Worm (Caenorhabditis elegans) whole organism, L4 larva: ENCODE data around the gene comt-2.
"Not testable (repeated sequence)": the region's sequence is repeated elsewhere in the genome, so short reads cannot be mapped to it uniquely, and the experiment has no call there.

Experiments
- D1046.2 ChIP-seq: fragments of 200-800 bp; sonication (Bioruptor generic); IDR thresholded peaks from 2 replicates; pipeline ENCODE4 v1.3.6; 2022; ENCODE audit warnings: missing genetic modification characterization, missing compliant biosample characterization
- F10B5.3 ChIP-seq: sonication (generic microtip); optimal IDR thresholded peaks from 2 replicates; lab custom pipeline; 2016; ENCODE audit warnings: mild to moderate bottlenecking, missing genetic modification characterization, missing compliant biosample characterization
- F37D6.2 ChIP-seq: sonication (generic microtip); optimal IDR thresholded peaks from 2 replicates; lab custom pipeline; 2016; ENCODE audit warnings: mild to moderate bottlenecking, missing genetic modification characterization, missing compliant biosample characterization
- R02D3.7 ChIP-seq: fragments of 150-350 bp; sonication (generic microtip); optimal IDR thresholded peaks from 3 replicates; lab custom pipeline; 2014; ENCODE audit warnings: missing biosample characterization, missing genetic modification characterization
- Y105C5A.15 ChIP-seq: fragments of 200-800 bp; sonication (Bioruptor generic); IDR thresholded peaks from 2 replicates; pipeline ENCODE4 v1.3.6; 2022; ENCODE audit warnings: missing genetic modification characterization, missing compliant biosample characterization
- Y75B8A.6 ChIP-seq: fragments of 200-800 bp; sonication (Bioruptor generic); IDR thresholded peaks from 2 replicates; pipeline ENCODE4 v1.3.6; 2022; ENCODE audit warnings: missing genetic modification reagents, missing genetic modification characterization, missing compliant biosample characterization
- ZK337.2 ChIP-seq: fragments of 200-800 bp; sonication (Bioruptor generic); IDR thresholded peaks from 2 replicates; pipeline ENCODE4 v1.3.6; 2022; ENCODE audit warnings: missing genetic modification reagents, missing genetic modification characterization, missing compliant biosample characterization
- aly-2 ChIP-seq: sonication (generic microtip); optimal IDR thresholded peaks from 2 replicates; lab custom pipeline; 2018; ENCODE audit warnings: missing biosample characterization, missing genetic modification characterization
- ceh-28 ChIP-seq: fragments of 150-350 bp; optimal IDR thresholded peaks from 2 replicates; lab custom pipeline; 2014; ENCODE audit warnings: missing biosample characterization, missing genetic modification reagents, missing genetic modification characterization
- ceh-44 ChIP-seq: fragments of 200-800 bp; sonication (Bioruptor generic); IDR thresholded peaks from 2 replicates; pipeline ENCODE4 v1.3.6; 2022; ENCODE audit warnings: missing genetic modification reagents, missing genetic modification characterization, missing compliant biosample characterization
- ceh-62 ChIP-seq: sonication (generic microtip); optimal IDR thresholded peaks from 2 replicates; lab custom pipeline; 2017; ENCODE audit warnings: missing biosample characterization, missing genetic modification characterization
- ces-1 ChIP-seq: fragments of 150-350 bp; sonication (generic microtip); optimal IDR thresholded peaks from 4 replicates; lab custom pipeline; 2014; ENCODE audit warnings: missing biosample characterization, missing genetic modification reagents, missing genetic modification characterization
- ctbp-1 ChIP-seq: fragments of 200-800 bp; sonication (Bioruptor generic); IDR thresholded peaks from 2 replicates; pipeline ENCODE4 v1.3.6; 2022; ENCODE audit warnings: missing genetic modification reagents, missing genetic modification characterization, missing compliant biosample characterization
- duxl-1 ChIP-seq: sonication (generic microtip); optimal IDR thresholded peaks from 2 replicates; lab custom pipeline; 2016; ENCODE audit warnings: mild to moderate bottlenecking, missing genetic modification characterization, moderate library complexity, missing compliant biosample characterization; ENCODE audit not compliant: poor library complexity
- dve-1 ChIP-seq: sonication (generic microtip); optimal IDR thresholded peaks from 2 replicates; lab custom pipeline; 2017; ENCODE audit warnings: antibody characterized with exemption, mild to moderate bottlenecking, missing genetic modification characterization, missing compliant biosample characterization; ENCODE audit not compliant: insufficient read depth
- egl-27 ChIP-seq: sonication (generic microtip); optimal IDR thresholded peaks from 3 replicates; lab custom pipeline; 2017; ENCODE audit warnings: missing biosample characterization, missing genetic modification reagents, missing genetic modification characterization
- gei-8 ChIP-seq: fragments of 200-800 bp; sonication (Bioruptor generic); optimal IDR thresholded peaks from 2 replicates; lab custom pipeline; 2018; ENCODE audit warnings: mild to moderate bottlenecking, missing genetic modification characterization, missing compliant biosample characterization
- hlh-11 ChIP-seq: fragments of 200-800 bp; sonication (Bioruptor generic); optimal IDR thresholded peaks from 2 replicates; lab custom pipeline; 2018; ENCODE audit warnings: mild to moderate bottlenecking, missing genetic modification characterization, missing compliant biosample characterization
- jun-1 ChIP-seq: fragments of 150-350 bp; optimal IDR thresholded peaks from 2 replicates; lab custom pipeline; 2014; ENCODE audit warnings: missing biosample characterization, missing genetic modification reagents, missing genetic modification characterization
- lin-29 ChIP-seq: fragments of 200-800 bp; sonication (Bioruptor generic); IDR thresholded peaks from 2 replicates; pipeline ENCODE4 v1.3.6; 2022; ENCODE audit warnings: missing genetic modification reagents, missing genetic modification characterization, missing compliant biosample characterization
- lin-38 ChIP-seq: fragments of 200-800 bp; sonication (Bioruptor generic); IDR thresholded peaks from 2 replicates; pipeline ENCODE4 v1.3.6; 2022; ENCODE audit warnings: missing genetic modification reagents, missing genetic modification characterization, missing compliant biosample characterization
- lin-39 ChIP-seq: fragments of 150-350 bp; optimal IDR thresholded peaks from 2 replicates; lab custom pipeline; 2014; ENCODE audit warnings: missing biosample characterization, missing genetic modification reagents, missing genetic modification characterization
- madf-5 ChIP-seq, 2 experiments: fragments of 200-800 bp; sonication (Bioruptor generic); IDR thresholded peaks; 2 replicates each; pipeline ENCODE4 v1.3.6; 2022; ENCODE audit warnings: missing compliant biosample characterization in 2 of 2, missing genetic modification characterization in 2 of 2
- madf-9 ChIP-seq: fragments of 200-800 bp; sonication (Bioruptor generic); conservative IDR thresholded peaks from 2 replicates; pipeline ENCODE4 v1.3.6; 2022; ENCODE audit warnings: missing genetic modification reagents, missing genetic modification characterization, missing compliant biosample characterization
- mdl-1 ChIP-seq, 2 experiments: fragments of 150-350 bp in 1 of 2; sonication (generic microtip) in 1 of 2; optimal IDR thresholded peaks; 2 replicates each; lab custom pipeline; 2014 to 2017; ENCODE audit warnings: missing biosample characterization in 2 of 2, missing genetic modification characterization in 2 of 2
- nhr-10 ChIP-seq: fragments of 150-350 bp; optimal IDR thresholded peaks from 2 replicates; lab custom pipeline; 2014; ENCODE audit warnings: missing biosample characterization, missing genetic modification characterization
- nhr-76 ChIP-seq: fragments of 150-350 bp; optimal IDR thresholded peaks from 2 replicates; lab custom pipeline; 2014; ENCODE audit warnings: missing biosample characterization, missing genetic modification characterization
- pha-4 ChIP-seq, 2 experiments: fragments of 150-350 bp in 1 of 2; fragments of 200-800 bp in 1 of 2; sonication (Bioruptor generic) in 1 of 2; IDR thresholded peaks in 1 of 2; optimal IDR thresholded peaks in 1 of 2; 2 replicates each; pipeline versions ENCODE4 v1.3.6 to Lab custom; 2014 to 2022; ENCODE audit warnings: missing genetic modification characterization in 2 of 2, missing genetic modification reagents in 2 of 2, missing biosample characterization in 1 of 2, missing compliant biosample characterization in 1 of 2
- set-16 ChIP-seq: fragments of 200-800 bp; sonication (Bioruptor generic); IDR thresholded peaks from 2 replicates; pipeline ENCODE4 v1.3.6; 2022; ENCODE audit warnings: missing genetic modification reagents, missing genetic modification characterization, missing compliant biosample characterization
- snpc-1.2 ChIP-seq: fragments of 200-800 bp; sonication (Bioruptor generic); IDR thresholded peaks from 2 replicates; pipeline ENCODE4 v1.3.6; 2022; ENCODE audit warnings: missing genetic modification reagents, missing genetic modification characterization, missing compliant biosample characterization
- snpc-4 ChIP-seq: fragments of 150-350 bp; optimal IDR thresholded peaks from 2 replicates; lab custom pipeline; 2014; ENCODE audit warnings: missing biosample characterization, missing genetic modification characterization
- tag-97 ChIP-seq: fragments of 200-800 bp; sonication (Bioruptor generic); IDR thresholded peaks from 2 replicates; pipeline ENCODE4 v1.3.6; 2022; ENCODE audit warnings: missing genetic modification characterization, missing compliant biosample characterization
- unc-62 ChIP-seq, 3 experiments: fragments of 150-350 bp in 1 of 3; sonication (generic microtip); optimal IDR thresholded peaks in 2 of 3; peaks in 1 of 3; 1 replicate in 1 of 3; 2 replicates in 2 of 3; lab custom pipeline; 2014 to 2017; ENCODE audit warnings: missing biosample characterization in 3 of 3, missing genetic modification characterization in 3 of 3, missing genetic modification reagents in 3 of 3, missing genotype in 1 of 3
- zag-1 ChIP-seq: fragments of 150-350 bp; optimal IDR thresholded peaks from 2 replicates; lab custom pipeline; 2014; ENCODE audit warnings: missing biosample characterization, missing genetic modification characterization
- ztf-11 ChIP-seq: fragments of 150-350 bp; optimal IDR thresholded peaks from 2 replicates; lab custom pipeline; 2014; ENCODE audit warnings: missing biosample characterization, missing genetic modification characterization

comt-2 gene

ce11 chrV:16522242-16522641 is 28.0 kb upstream of the comt-2 start, which contains the start of gene srw-34:
srw-34 (minus strand) TSS chrV:16522342.
- TF ChIP-seq ztf-11 (tag; lab: Kevin White, UChicago), result no peak
- no peak for TF ChIP-seq ZK337.2 (GFP tag; lab: Robert Waterston, UW)
- no peak for TF ChIP-seq jun-1
- TF ChIP-seq R02D3.7 (tag; lab: Kevin White, UChicago), result no peak

DNA sequence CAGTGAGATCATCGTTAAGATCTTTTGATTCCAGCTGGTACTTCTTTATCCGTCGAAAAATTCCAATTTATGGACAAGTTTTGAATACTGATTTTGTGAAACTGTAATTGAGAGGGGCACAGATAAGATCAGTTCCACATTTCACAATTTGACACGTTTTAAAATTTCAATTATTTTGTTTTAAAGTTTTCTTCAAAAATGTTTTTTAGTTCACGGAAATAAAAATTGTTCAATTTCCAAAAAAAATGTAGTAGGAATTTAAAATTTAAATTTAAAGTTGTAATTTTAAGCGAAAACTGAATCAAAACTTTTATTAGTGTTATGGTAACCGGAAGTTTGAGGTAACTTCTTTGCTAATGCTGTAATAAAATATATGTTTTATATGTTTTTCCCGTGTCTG is 23.3 kb upstream of the comt-2 start, which contains the start of gene F36D3.4:
Gene F36D3.4, minus strand, starts transcription at position 101 of the 400 bp plus-strand sequence.
- TF ChIP-seq dve-1 (tag; lab: Kevin White, UChicago) (no peak), nhr-10 (tag; lab: Kevin White, UChicago) (no peak), jun-1 (no peak), set-16 (GFP tag; lab: Robert Waterston, UW) (no peak), mdl-1 (tag; optimal IDR thresholded peaks at IDR 0.05; lab: Kevin White, UChicago) (no peak), snpc-1.2 (GFP tag; lab: Robert Waterston, UW) (no peak), egl-27 (tag; lab: Kevin White, UChicago) (no peak), F37D6.2 (tag; lab: Kevin White, UChicago) (no peak), pha-4 (GFP tag; IDR thresholded peaks at IDR 0.05; lab: Robert Waterston, UW) (no peak), pha-4 (tag; optimal IDR thresholded peaks at IDR 0.05; lab: Kevin White, UChicago) (no peak)

- not testable (repeated sequence) for TF ChIP-seq ces-1 (GFP tag; lab: Kevin White, UChicago); hlh-11 (tag; lab: Kevin White, UChicago); madf-5 (GFP tag; IDR thresholded peaks at IDR 0.05; lab: Robert Waterston, UW)
These were observed 20.9 kb upstream of the comt-2 start, which contains the start of gene F36D3.5 for ce11 chrV:16515140-16515539. F36D3.5 (minus strand) TSS chrV:16515240.

- no peak for TF ChIP-seq nhr-76
These were observed 14.4 kb upstream of the comt-2 start, which contains the start of gene srr-3 for ce11 chrV:16508667-16509066. srr-3 (minus strand) TSS chrV:16508767.

DNA sequence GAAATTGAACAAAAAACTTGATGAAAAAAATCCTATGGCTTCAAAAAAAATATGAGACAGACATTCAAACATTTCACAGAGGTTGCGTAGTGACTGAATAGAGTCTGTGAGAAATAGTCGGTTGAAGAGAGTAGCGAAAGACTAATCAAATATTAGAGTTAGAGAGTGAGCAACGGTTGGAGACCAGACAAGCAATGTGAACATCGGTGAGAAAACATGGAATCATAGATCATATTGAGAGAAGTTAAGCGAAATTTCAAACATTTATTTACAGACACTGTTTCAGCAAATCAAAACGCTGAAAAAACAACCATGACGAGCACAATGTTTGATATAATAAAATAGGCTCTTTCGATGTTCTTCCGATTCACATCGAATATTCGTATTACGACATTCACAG is 12.4 kb upstream of the comt-2 start:
- TF ChIP-seq aly-2 (tag; lab: Kevin White, UChicago) (no peak), unc-62 (GFP tag; optimal IDR thresholded peaks at IDR 0.05 in 1 of 2; lab: Kevin White, UChicago) (peak in 1 of 2 experiments; percentile 94), unc-62 (tag; optimal IDR thresholded peaks at IDR 0.05; lab: Kevin White, UChicago) (no peak)

DNA sequence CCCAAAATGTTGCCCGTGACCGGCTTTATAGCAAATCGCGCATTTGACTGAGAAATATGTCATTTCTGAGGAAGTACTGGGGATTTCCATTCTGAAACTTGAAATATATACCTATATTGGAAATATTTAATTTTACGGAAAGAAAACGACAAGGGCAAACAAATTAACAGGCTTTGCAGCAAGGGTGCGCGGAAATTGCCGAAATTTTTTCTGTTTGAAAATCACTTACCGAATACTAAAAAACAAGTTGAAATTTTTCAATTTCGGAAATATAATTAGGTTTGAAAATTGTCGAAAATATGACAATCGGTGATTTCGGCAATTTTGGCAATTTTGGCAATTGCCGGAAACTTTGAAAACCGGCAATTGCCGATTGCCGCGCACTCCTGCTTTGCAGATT is 11.5 kb upstream of the comt-2 start, which contains the start of gene nhr-54:
Gene nhr-54, minus strand, starts transcription at position 101 of the 400 bp plus-strand sequence.
- TF ChIP-seq ceh-28 (tag; lab: Kevin White, UChicago) (no peak), duxl-1 (tag; lab: Kevin White, UChicago) (no peak), Y105C5A.15 (GFP tag; lab: Robert Waterston, UW) (no peak), D1046.2 (GFP tag; lab: Robert Waterston, UW) (no peak), ZK337.2 (GFP tag; lab: Robert Waterston, UW) (no peak), tag-97 (GFP tag; lab: Robert Waterston, UW) (no peak), R02D3.7 (tag; lab: Kevin White, UChicago) (no peak), snpc-4 (tag; lab: Kevin White, UChicago) (no peak), Y75B8A.6 (GFP tag; lab: Robert Waterston, UW) (no peak), F10B5.3 (tag; lab: Kevin White, UChicago) (no peak), lin-39 (tag; lab: Kevin White, UChicago) (no peak), madf-9 (no peak), ceh-62 (tag; lab: Kevin White, UChicago) (no peak), F37D6.2 (tag; lab: Kevin White, UChicago) (no peak), lin-38 (GFP tag; lab: Robert Waterston, UW) (no peak), zag-1 (tag; lab: Kevin White, UChicago) (no peak), lin-29 (GFP tag; lab: Robert Waterston, UW) (no peak), gei-8 (GFP tag; lab: Kevin White, UChicago) (no peak), ctbp-1 (no peak), ceh-44 (GFP tag; lab: Robert Waterston, UW) (no peak)
